Fruit fly (Drosophila melanogaster): ENCODE measurements around the gene pn.

The pn gene

DNA sequence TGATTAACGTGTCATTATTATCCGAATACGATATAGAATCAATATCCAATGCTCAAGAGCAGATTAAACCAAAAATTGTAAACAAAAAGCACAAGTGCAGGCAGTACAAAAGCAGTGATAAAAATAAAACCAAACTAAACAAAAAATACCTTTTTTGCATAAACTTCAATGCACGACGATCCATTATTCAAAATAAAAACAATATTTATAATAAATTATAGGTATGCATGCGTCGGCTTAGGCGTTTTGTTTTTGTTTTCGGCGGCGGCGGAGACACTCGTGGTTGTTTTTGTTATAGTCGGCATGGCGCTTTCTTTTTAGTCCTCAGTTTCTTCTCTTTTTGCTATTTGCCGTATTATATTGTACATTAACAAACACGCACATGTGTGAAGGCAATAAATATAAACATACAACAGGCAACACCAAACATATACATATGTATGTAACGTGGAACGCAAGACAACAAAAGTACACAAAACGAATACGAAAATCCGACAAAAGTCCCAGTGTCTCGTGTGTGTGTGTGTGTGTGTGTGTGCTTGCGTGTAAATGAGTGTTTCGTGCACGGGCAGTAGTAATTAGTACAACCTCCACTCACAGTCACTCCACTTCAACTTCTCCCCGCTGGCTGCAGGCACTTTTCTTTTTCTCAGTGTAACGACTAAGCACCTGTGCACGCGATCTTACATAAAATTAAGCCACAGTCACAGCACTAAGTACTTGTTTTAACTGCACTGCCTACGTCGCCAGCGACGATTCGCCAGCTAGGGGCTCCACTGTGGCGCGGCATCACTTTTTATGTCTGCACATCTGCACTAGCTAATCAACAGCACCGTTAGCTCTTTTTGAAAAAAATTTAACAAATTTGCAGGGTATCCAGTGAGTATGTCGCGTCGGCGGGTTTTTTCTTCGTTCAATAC lies 44.9 kb upstream of the pn start (continued):
- TF ChIP-seq slbo (GFP tag; IDR thresholded peaks at IDR 0.05) = peak; percentile 54
- peak; percentile 1 for TF ChIP-seq org-1 (GFP tag; optimal IDR thresholded peaks at IDR 0.05)
- no peak for TF ChIP-seq ap (GFP tag; IDR thresholded peaks at IDR 0.05)
- no peak for TF ChIP-seq NC2α (GFP tag; optimal IDR thresholded peaks at IDR 0.05)
- TF ChIP-seq CG11695 (GFP tag; IDR thresholded peaks at IDR 0.05) = peak; percentile 23; the same call in 1 of the 3 replicates
- peak; percentile 60 for TF ChIP-seq Jarid2 (GFP tag; optimal IDR thresholded peaks at IDR 0.05)
- peak; percentile 47; the same call in 1 of the 3 replicates for TF ChIP-seq CG14050 (GFP tag; IDR thresholded peaks at IDR 0.05)
- TF ChIP-seq Gug (GFP tag; IDR thresholded peaks at IDR 0.05) = peak; percentile 65; the same call in 3 of the 4 replicates
- TF ChIP-seq CG4424 (GFP tag; optimal IDR thresholded peaks at IDR 0.05) = peak; percentile 48
- no peak for TF ChIP-seq psq (GFP tag; optimal IDR thresholded peaks at IDR 0.05)
- peak; percentile 45 for TF ChIP-seq unpg (GFP tag; optimal IDR thresholded peaks at IDR 0.05)
- no peak for TF ChIP-seq CG15011 (GFP tag; optimal IDR thresholded peaks at IDR 0.05)
- no peak for TF ChIP-seq HHEX (GFP tag; optimal IDR thresholded peaks at IDR 0.05)
- no peak for TF ChIP-seq CG10565 (GFP tag; optimal IDR thresholded peaks at IDR 0.05)
- TF ChIP-seq E2f2 (GFP tag; IDR thresholded peaks at IDR 0.05) = peak; percentile 19; the same call in 1 of the 2 replicates
- no peak for TF ChIP-seq crol (GFP tag; IDR thresholded peaks at IDR 0.05)
- peak; percentile 3 for TF ChIP-seq CG8388 (GFP tag; optimal IDR thresholded peaks at IDR 0.05)
- peak; percentile 49 for TF ChIP-seq Drgx (GFP tag; IDR thresholded peaks at IDR 0.05)
- TF ChIP-seq CG8359 (GFP tag; optimal IDR thresholded peaks at IDR 0.05; ENCODE audit: borderline replicate concordance) = peak; percentile 10
- peak; percentile 50 for TF ChIP-seq slp2 (GFP tag; optimal IDR thresholded peaks at IDR 0.05)
- TF ChIP-seq gro (GFP tag; optimal IDR thresholded peaks at IDR 0.05) = no peak
- peak; percentile 12 for TF ChIP-seq CG30431 (GFP tag; optimal IDR thresholded peaks at IDR 0.05)
- TF ChIP-seq CG34224 (GFP tag; IDR thresholded peaks at IDR 0.05; ENCODE audit: partially characterized antibody) = no peak
- peak; percentile 47 for TF ChIP-seq CG11504 (tag; optimal IDR thresholded peaks at IDR 0.05)
- peak; percentile 51 for TF ChIP-seq ind (GFP tag; optimal IDR thresholded peaks at IDR 0.05)
- TF ChIP-seq NC2β (GFP tag; optimal IDR thresholded peaks at IDR 0.05) = no peak
- peak; percentile 42 for TF ChIP-seq CG4820 (GFP tag; optimal IDR thresholded peaks at IDR 0.05)
- no peak for TF ChIP-seq CG7928 (GFP tag; optimal IDR thresholded peaks at IDR 0.05)
- TF ChIP-seq CG4282 (GFP tag; optimal IDR thresholded peaks at IDR 0.05) = no peak
- TF ChIP-seq tgo (GFP tag; IDR thresholded peaks at IDR 0.05) = peak; percentile 56
- TF ChIP-seq CG13775 (GFP tag; optimal IDR thresholded peaks at IDR 0.05) = peak; percentile 57
- peak; percentile 1 for TF ChIP-seq da (GFP tag; optimal IDR thresholded peaks at IDR 0.05)
- TF ChIP-seq Trl (optimal IDR thresholded peaks at IDR 0.05) = no peak
- TF ChIP-seq Trl (GFP tag; optimal IDR thresholded peaks at IDR 0.05) = no peak
- TF ChIP-seq CG9437 (GFP tag; optimal IDR thresholded peaks at IDR 0.05) = peak; percentile 3
- peak; percentile 54 for TF ChIP-seq CG7839 (tag; optimal IDR thresholded peaks at IDR 0.05)
- peak; percentile 65 for TF ChIP-seq maf-S (GFP tag; optimal IDR thresholded peaks at IDR 0.05)
- TF ChIP-seq CG4730 (GFP tag; IDR thresholded peaks at IDR 0.05) = peak; percentile 54; the same call in 1 of the 2 replicates
- TF ChIP-seq nau (GFP tag; optimal IDR thresholded peaks at IDR 0.05) = no peak
- TF ChIP-seq CG32772 (GFP tag; IDR thresholded peaks at IDR 0.05) = peak; percentile 42; the same call in 1 of the 2 replicates
- peak; percentile 41 for TF ChIP-seq H2.0 (GFP tag; IDR thresholded peaks at IDR 0.05)
- peak; percentile 37; the same call in 1 of the 2 replicates for TF ChIP-seq al (GFP tag; IDR thresholded peaks at IDR 0.05)
- TF ChIP-seq CG10209 (GFP tag; optimal IDR thresholded peaks at IDR 0.05) = peak; percentile 3
- TF ChIP-seq pnt (GFP tag; optimal IDR thresholded peaks at IDR 0.05) = peak; percentile 42
- peak; percentile 20; the same call in 1 of the 3 replicates for TF ChIP-seq z (GFP tag; IDR thresholded peaks at IDR 0.05)
- peak; percentile 28; the same call in 1 of the 2 replicates for TF ChIP-seq wor (GFP tag; IDR thresholded peaks at IDR 0.05)
